Worm (Caenorhabditis elegans): Measurements from ENCODE around the gene C14E2.3.
A peak's percentile ranks its signal among the peaks of the same experiment; 100 is the strongest.

C14E2.3 gene

ce11 chrX:1857777-1858176 lies 46.4 kb upstream of the C14E2.3 start:
- TF ChIP-seq nhr-12 (tag; optimal IDR thresholded peaks at IDR 0.05) (no peak), nhr-23 (tag; optimal IDR thresholded peaks at IDR 0.05) (no peak), mab-5 (tag; optimal IDR thresholded peaks at IDR 0.05) (no peak), ztf-4 (tag; optimal IDR thresholded peaks at IDR 0.05) (no peak)

ce11 chrX:1856160-1856559 lies 44.8 kb upstream of the C14E2.3 start, which contains the start of gene ceh-39:
Gene ceh-39, minus strand, starts transcription at chrX:1856172.
- TF ChIP-seq ceh-82 (tag; optimal IDR thresholded peaks at IDR 0.05) (peak; percentile 31), lsy-2 (tag; optimal IDR thresholded peaks at IDR 0.05) (peak; percentile 48 to 57), egl-27 (tag; optimal IDR thresholded peaks at IDR 0.05) (peak; percentile 9), crh-2 (tag; optimal IDR thresholded peaks at IDR 0.05) (peak; percentile 44), ama-1 (optimal IDR thresholded peaks at IDR 0.05) (no peak), F13H6.1 (tag; optimal IDR thresholded peaks at IDR 0.05) (peak; percentile 19), elt-1 (tag; optimal IDR thresholded peaks at IDR 0.05) (no peak), ZK546.5 (tag; optimal IDR thresholded peaks at IDR 0.05) (no peak), nhr-129 (tag; optimal IDR thresholded peaks at IDR 0.05) (peak; percentile 71), unc-55 (GFP tag; optimal IDR thresholded peaks at IDR 0.05) (peak; percentile 83), C34F6.9 (tag; optimal IDR thresholded peaks at IDR 0.05) (peak; percentile 75), zag-1 (tag; optimal IDR thresholded peaks at IDR 0.05) (peak; percentile 29), ztf-4 (tag; optimal IDR thresholded peaks at IDR 0.05) (no peak), gmeb-1 (tag; optimal IDR thresholded peaks at IDR 0.05) (peak; percentile 45), lin-11 (tag; optimal IDR thresholded peaks at IDR 0.05) (peak; percentile 39), snpc-4 (tag; optimal IDR thresholded peaks at IDR 0.05) (peak; percentile 27), mbf-1 (tag; optimal IDR thresholded peaks at IDR 0.05) (no peak)

ce11 chrX:1853596-1853995 lies 42.3 kb upstream of the C14E2.3 start, which contains the start of gene T26C11.9:
Gene T26C11.9, minus strand, starts transcription at chrX:1853849.
- TF ChIP-seq ztf-4 (tag; optimal IDR thresholded peaks at IDR 0.05) (no peak), blmp-1 (tag; optimal IDR thresholded peaks at IDR 0.05; ENCODE audit: insufficient read depth) (peak; percentile 22), Y55F3AM.14 (GFP tag; optimal IDR thresholded peaks at IDR 0.05) (no peak), nhr-25 (tag; optimal IDR thresholded peaks at IDR 0.05) (no peak), nhr-12 (tag; optimal IDR thresholded peaks at IDR 0.05) (no peak), elt-3 (tag; optimal IDR thresholded peaks at IDR 0.05) (no peak), nhr-21 (tag; optimal IDR thresholded peaks at IDR 0.05) (no peak), zag-1 (tag; optimal IDR thresholded peaks at IDR 0.05) (no peak), fos-1 (tag; optimal IDR thresholded peaks at IDR 0.05) (no peak), ZK546.5 (tag; optimal IDR thresholded peaks at IDR 0.05) (no peak), dmd-4 (tag; optimal IDR thresholded peaks at IDR 0.05) (no peak), unc-39 (tag; optimal IDR thresholded peaks at IDR 0.05) (no peak), lin-39 (tag; optimal IDR thresholded peaks at IDR 0.05) (no peak), lin-13 (GFP tag; optimal IDR thresholded peaks at IDR 0.05) (no peak), nhr-23 (tag; optimal IDR thresholded peaks at IDR 0.05) (no peak), ama-1 (optimal IDR thresholded peaks at IDR 0.05) (no peak), sma-3 (GFP tag; optimal IDR thresholded peaks at IDR 0.05) (no peak), alr-1 (tag; optimal IDR thresholded peaks at IDR 0.05) (no peak), R02D3.7 (tag; optimal IDR thresholded peaks at IDR 0.05) (no peak), unc-55 (GFP tag; optimal IDR thresholded peaks at IDR 0.05) (peak; percentile 61), gmeb-1 (tag; optimal IDR thresholded peaks at IDR 0.05) (peak; percentile 26), lsy-2 (tag; optimal IDR thresholded peaks at IDR 0.05) (peak in 1 of 2 experiments; percentile 46), C34F6.9 (tag; optimal IDR thresholded peaks at IDR 0.05) (peak; percentile 56), unc-62 (GFP tag; optimal IDR thresholded peaks at IDR 0.05) (no peak), nhr-10 (tag; optimal IDR thresholded peaks at IDR 0.05) (no peak), nhr-11 (tag; optimal IDR thresholded peaks at IDR 0.05) (no peak), nhr-129 (tag; optimal IDR thresholded peaks at IDR 0.05) (peak; percentile 37), lin-11 (tag; optimal IDR thresholded peaks at IDR 0.05) (no peak), crh-2 (tag; optimal IDR thresholded peaks at IDR 0.05) (peak; percentile 25), ztf-11 (tag; optimal IDR thresholded peaks at IDR 0.05) (no peak), egl-27 (tag; optimal IDR thresholded peaks at IDR 0.05) (no peak), sma-9 (GFP tag; optimal IDR thresholded peaks at IDR 0.05) (no peak), sma-9 (tag; optimal IDR thresholded peaks at IDR 0.05) (no peak), nhr-237 (tag; optimal IDR thresholded peaks at IDR 0.05) (no peak), snpc-4 (tag; optimal IDR thresholded peaks at IDR 0.05) (no peak), elt-1 (tag; optimal IDR thresholded peaks at IDR 0.05) (no peak)

All from whole organism, L2 larva.